Worm (Caenorhabditis elegans) whole organism, young adult: ENCODE results near the gene lgc-39.

Experiments used
- B0019.2 ChIP-seq: fragments of 200-800 bp; sonication (Bioruptor generic); conservative IDR thresholded peaks from 2 replicates; pipeline ENCODE4 v1.3.6; 2022; ENCODE audit warnings: missing genetic modification reagents, missing genetic modification characterization, missing compliant biosample characterization
- B0035.1 ChIP-seq: sonication (generic microtip); optimal IDR thresholded peaks from 2 replicates; lab custom pipeline; 2016; ENCODE audit warnings: missing genetic modification characterization, mild to moderate bottlenecking, missing compliant biosample characterization, missing genotype, missing genetic modification reagents
- B0261.1 ChIP-seq: sonication (generic microtip); optimal IDR thresholded peaks from 2 replicates; lab custom pipeline; 2016; ENCODE audit warnings: mild to moderate bottlenecking, missing genetic modification characterization, moderate library complexity, missing compliant biosample characterization
- B0336.3 ChIP-seq: fragments of 200-800 bp; sonication (Bioruptor generic); IDR thresholded peaks from 2 replicates; pipeline ENCODE4 v1.3.6; 2022; ENCODE audit warnings: missing genetic modification characterization, missing compliant biosample characterization
- C06A6.2 ChIP-seq: fragments of 200-800 bp; sonication (Bioruptor generic); conservative IDR thresholded peaks from 2 replicates; pipeline ENCODE4 v1.3.6; 2022; ENCODE audit warnings: missing genetic modification characterization, missing compliant biosample characterization
- D2030.7 ChIP-seq: fragments of 200-800 bp; sonication (Bioruptor generic); IDR thresholded peaks from 2 replicates; pipeline ENCODE4 v1.3.6; 2022; ENCODE audit warnings: missing genetic modification reagents, missing genetic modification characterization, missing compliant biosample characterization
- F10E7.11 ChIP-seq: sonication (generic microtip); optimal IDR thresholded peaks from 2 replicates; lab custom pipeline; 2017; ENCODE audit warnings: mild to moderate bottlenecking, missing genetic modification characterization, moderate library complexity, missing compliant biosample characterization
- F22D6.2 ChIP-seq: sonication (generic microtip); optimal IDR thresholded peaks from 2 replicates; lab custom pipeline; 2016; ENCODE audit warnings: mild to moderate bottlenecking, missing genetic modification characterization, missing compliant biosample characterization
- F37B4.10 ChIP-seq: fragments of 200-800 bp; sonication (Bioruptor generic); IDR thresholded peaks from 2 replicates; pipeline ENCODE4 v1.3.6; 2022; ENCODE audit warnings: missing genetic modification characterization, missing compliant biosample characterization
- F39B2.1 ChIP-seq: fragments of 200-800 bp; sonication (Bioruptor generic); IDR thresholded peaks from 2 replicates; pipeline ENCODE4 v1.3.6; 2022; ENCODE audit warnings: missing genetic modification reagents, missing genetic modification characterization, missing compliant biosample characterization
- F57C9.4 ChIP-seq: sonication (generic microtip); optimal IDR thresholded peaks from 2 replicates; lab custom pipeline; 2017; ENCODE audit warnings: mild to moderate bottlenecking, missing genetic modification characterization, missing compliant biosample characterization
- T26A5.8 ChIP-seq: sonication (generic microtip); optimal IDR thresholded peaks from 2 replicates; lab custom pipeline; 2016; ENCODE audit warnings: missing genetic modification characterization, missing compliant biosample characterization
- Y53G8AR.9 ChIP-seq: fragments of 200-800 bp; sonication (Bioruptor generic); conservative IDR thresholded peaks from 2 replicates; pipeline ENCODE4 v1.3.6; 2022; ENCODE audit warnings: missing genetic modification reagents, missing genetic modification characterization, missing compliant biosample characterization
- Y79H2A.3 ChIP-seq: fragments of 200-800 bp; sonication (Bioruptor generic); conservative IDR thresholded peaks from 2 replicates; pipeline ENCODE4 v1.3.6; 2022; ENCODE audit warnings: missing genetic modification reagents, missing genetic modification characterization, missing compliant biosample characterization
- aptf-3 ChIP-seq: fragments of 200-800 bp; sonication (Bioruptor generic); IDR thresholded peaks from 2 replicates; pipeline ENCODE4 v1.3.6; 2022; ENCODE audit warnings: missing genetic modification characterization, missing compliant biosample characterization
- atf-7 ChIP-seq: sonication (generic microtip); optimal IDR thresholded peaks from 2 replicates; lab custom pipeline; 2017; ENCODE audit warnings: mild to moderate bottlenecking, missing genetic modification characterization, missing compliant biosample characterization
- bed-1 ChIP-seq: fragments of 200-800 bp; sonication (Bioruptor generic); IDR thresholded peaks from 2 replicates; pipeline ENCODE4 v1.3.6; 2022; ENCODE audit warnings: missing genetic modification reagents, missing genetic modification characterization, missing compliant biosample characterization
- bed-2 ChIP-seq: fragments of 200-800 bp; sonication (Bioruptor generic); IDR thresholded peaks from 2 replicates; pipeline ENCODE4 v1.3.6; 2022; ENCODE audit warnings: missing genetic modification reagents, missing genetic modification characterization, missing compliant biosample characterization
- cebp-2 ChIP-seq: fragments of 200-800 bp; sonication (Bioruptor generic); IDR thresholded peaks from 2 replicates; pipeline ENCODE4 v1.3.6; 2022; ENCODE audit warnings: missing genetic modification characterization, missing compliant biosample characterization
- die-1 ChIP-seq: sonication (generic microtip); optimal IDR thresholded peaks from 2 replicates; lab custom pipeline; 2016; ENCODE audit warnings: missing genotype, mild to moderate bottlenecking, missing genetic modification characterization, missing compliant biosample characterization
- efl-1 ChIP-seq: fragments of 150-350 bp; optimal IDR thresholded peaks from 2 replicates; lab custom pipeline; 2014; ENCODE audit warnings: missing biosample characterization, missing genetic modification reagents, missing genetic modification characterization
- egl-44 ChIP-seq: fragments of 200-800 bp; sonication (Bioruptor generic); IDR thresholded peaks from 2 replicates; pipeline ENCODE4 v1.3.6; 2022; ENCODE audit warnings: missing genetic modification reagents, missing genetic modification characterization, missing compliant biosample characterization
- ets-4 ChIP-seq: fragments of 200-800 bp; sonication (Bioruptor generic); optimal IDR thresholded peaks from 2 replicates; lab custom pipeline; 2018; ENCODE audit warnings: mild to moderate bottlenecking, missing genetic modification characterization, missing compliant biosample characterization
- him-1 ChIP-seq: sonication (generic microtip); optimal IDR thresholded peaks from 2 replicates; lab custom pipeline; 2016; ENCODE audit warnings: missing genotype, missing genetic modification reagents, missing genetic modification characterization, missing compliant biosample characterization
- hmg-1.2 ChIP-seq: fragments of 200-800 bp; sonication (Bioruptor generic); IDR thresholded peaks from 2 replicates; pipeline ENCODE4 v1.3.6; 2022; ENCODE audit warnings: missing genetic modification reagents, missing genetic modification characterization, missing compliant biosample characterization
- hrde-1 ChIP-seq: sonication (generic microtip); optimal IDR thresholded peaks from 2 replicates; lab custom pipeline; 2016; ENCODE audit warnings: missing genetic modification characterization, mild to moderate bottlenecking, missing compliant biosample characterization, moderate library complexity, missing genotype, missing genetic modification reagents, borderline replicate concordance
- let-607 ChIP-seq, 2 experiments: fragments of 200-800 bp in 1 of 2; sonication (Bioruptor generic) in 1 of 2; sonication (generic microtip) in 1 of 2; optimal IDR thresholded peaks; 2 replicates each; lab custom pipeline; 2016 to 2018; ENCODE audit warnings: mild to moderate bottlenecking in 2 of 2, missing compliant biosample characterization in 2 of 2, missing genetic modification characterization in 2 of 2, moderate library complexity in 2 of 2, missing genotype in 1 of 2
- lin-26 ChIP-seq: fragments of 200-800 bp; sonication (Bioruptor generic); IDR thresholded peaks from 2 replicates; pipeline ENCODE4 v1.3.6; 2022; ENCODE audit warnings: missing genetic modification reagents, missing genetic modification characterization, missing compliant biosample characterization
- lin-40 ChIP-seq: sonication (generic microtip); optimal IDR thresholded peaks from 2 replicates; lab custom pipeline; 2016; ENCODE audit warnings: missing genetic modification characterization, mild to moderate bottlenecking, missing compliant biosample characterization, missing genotype, missing genetic modification reagents
- lin-54 ChIP-seq: fragments of 200-800 bp; sonication (Bioruptor generic); optimal IDR thresholded peaks from 2 replicates; lab custom pipeline; 2018; ENCODE audit warnings: mild to moderate bottlenecking, missing genetic modification characterization, missing compliant biosample characterization
- lir-1 ChIP-seq: fragments of 200-800 bp; sonication (Bioruptor generic); conservative IDR thresholded peaks from 2 replicates; pipeline ENCODE4 v1.3.6; 2022; ENCODE audit warnings: missing genetic modification reagents, missing genetic modification characterization, missing compliant biosample characterization
- lsl-1 ChIP-seq: fragments of 200-800 bp; sonication (Bioruptor generic); optimal IDR thresholded peaks from 2 replicates; lab custom pipeline; 2018; ENCODE audit warnings: mild to moderate bottlenecking, missing genetic modification characterization, moderate library complexity, missing compliant biosample characterization
- madf-6 ChIP-seq: fragments of 200-800 bp; sonication (Bioruptor generic); IDR thresholded peaks from 2 replicates; pipeline ENCODE4 v1.3.6; 2022; ENCODE audit warnings: missing genetic modification reagents, missing genetic modification characterization, missing compliant biosample characterization
- madf-8 ChIP-seq: fragments of 200-800 bp; sonication (Bioruptor generic); conservative IDR thresholded peaks from 2 replicates; pipeline ENCODE4 v1.3.6; 2022; ENCODE audit warnings: missing genetic modification reagents, missing genetic modification characterization, missing compliant biosample characterization
- mcd-1 ChIP-seq: fragments of 200-800 bp; sonication (Bioruptor generic); IDR thresholded peaks from 2 replicates; pipeline ENCODE4 v1.3.6; 2022; ENCODE audit warnings: missing genetic modification reagents, missing genetic modification characterization, missing compliant biosample characterization
- nhr-27 ChIP-seq: fragments of 200-800 bp; sonication (Bioruptor generic); optimal IDR thresholded peaks from 2 replicates; lab custom pipeline; 2018; ENCODE audit warnings: mild to moderate bottlenecking, missing genetic modification characterization, moderate library complexity, missing compliant biosample characterization
- pbrm-1 ChIP-seq: fragments of 200-800 bp; sonication (Bioruptor generic); IDR thresholded peaks from 2 replicates; pipeline ENCODE4 v1.3.6; 2022; ENCODE audit warnings: missing genetic modification reagents, missing genetic modification characterization, missing compliant biosample characterization
- pha-4 ChIP-seq: fragments of 150-350 bp; sonication (generic microtip); optimal IDR thresholded peaks from 2 replicates; lab custom pipeline; 2014; ENCODE audit warnings: missing biosample characterization, missing genetic modification reagents, missing genetic modification characterization
- snpc-1.1 ChIP-seq: sonication (generic microtip); optimal IDR thresholded peaks from 2 replicates; lab custom pipeline; 2017; ENCODE audit warnings: missing genetic modification characterization, mild to moderate bottlenecking, missing compliant biosample characterization, antibody characterized with exemption, moderate library complexity, missing genotype, missing genetic modification reagents; ENCODE audit not compliant: insufficient read depth
- snpc-3.4 ChIP-seq: sonication (generic microtip); optimal IDR thresholded peaks from 2 replicates; lab custom pipeline; 2017; ENCODE audit warnings: missing genetic modification characterization, mild to moderate bottlenecking, missing compliant biosample characterization, antibody characterized with exemption, moderate library complexity, missing genotype, missing genetic modification reagents
- snpc-4 ChIP-seq, 5 experiments: fragments of 150-350 bp in 1 of 5; sonication (generic microtip) in 4 of 5; optimal IDR thresholded peaks; 2 replicates each; lab custom pipeline; 2014 to 2018; ENCODE audit warnings: missing genetic modification characterization in 5 of 5, missing biosample characterization in 3 of 5, antibody characterized with exemption in 2 of 5, mild to moderate bottlenecking in 2 of 5, missing compliant biosample characterization in 2 of 5, missing genotype in 2 of 5, moderate library complexity in 2 of 5, missing genetic modification reagents in 1 of 5
- tbx-9 ChIP-seq: sonication (generic microtip); optimal IDR thresholded peaks from 2 replicates; lab custom pipeline; 2016; ENCODE audit warnings: borderline replicate concordance, missing genetic modification characterization, inconsistent platforms, missing compliant biosample characterization
- unc-130 ChIP-seq: sonication (generic microtip); optimal IDR thresholded peaks from 2 replicates; lab custom pipeline; 2016; ENCODE audit warnings: missing genetic modification reagents, missing genetic modification characterization, missing compliant biosample characterization
- ztf-18 ChIP-seq: sonication (generic microtip); optimal IDR thresholded peaks from 2 replicates; lab custom pipeline; 2016; ENCODE audit warnings: missing genotype, mild to moderate bottlenecking, missing genetic modification characterization, missing compliant biosample characterization
- ztf-22 ChIP-seq: fragments of 200-800 bp; sonication (Bioruptor generic); optimal IDR thresholded peaks from 2 replicates; lab custom pipeline; 2018; ENCODE audit warnings: mild to moderate bottlenecking, missing genetic modification characterization, moderate library complexity, missing compliant biosample characterization
- ztf-25 ChIP-seq: fragments of 200-800 bp; sonication (Bioruptor generic); IDR thresholded peaks from 2 replicates; pipeline ENCODE4 v1.3.6; 2022; ENCODE audit warnings: missing genetic modification reagents, missing genetic modification characterization, missing compliant biosample characterization
- ztf-26 ChIP-seq: sonication (generic microtip); optimal IDR thresholded peaks from 2 replicates; lab custom pipeline; 2017; ENCODE audit warnings: missing genetic modification characterization, missing compliant biosample characterization
- ztf-3 ChIP-seq: fragments of 200-800 bp; sonication (Bioruptor generic); optimal IDR thresholded peaks from 2 replicates; lab custom pipeline; 2018; ENCODE audit warnings: mild to moderate bottlenecking, missing genetic modification characterization, missing compliant biosample characterization

The lgc-39 gene

DNA sequence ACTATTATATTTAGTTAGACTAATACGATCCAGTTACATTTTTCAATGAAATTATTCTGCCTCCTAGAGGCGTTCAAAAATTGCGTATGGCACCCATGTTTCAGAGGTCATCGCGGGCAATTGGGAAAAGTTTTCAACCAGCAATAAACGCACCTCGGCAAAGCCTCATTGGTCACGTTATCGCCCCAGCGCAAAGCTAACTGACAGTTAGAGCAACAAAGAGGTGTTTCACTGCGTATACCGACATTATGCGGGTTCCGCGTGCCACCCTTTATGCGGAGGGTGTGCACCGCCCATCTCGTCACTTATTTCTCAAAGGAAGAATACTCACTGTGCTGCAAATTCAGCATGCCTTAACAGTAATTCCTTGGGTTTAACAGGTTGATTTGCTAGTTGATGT lies 32.6 kb upstream of the lgc-39 start (continued):
- TF ChIP-seq cebp-2 (GFP tag; lab: Robert Waterston, UW) (0 out of 2 replicates have a peak, but pooled peaks have one; percentile 27), atf-7 (tag; lab: Kevin White, UChicago) (peak; percentile 25), ztf-3 (no peak), ztf-18 (no peak), Y79H2A.3 (GFP tag; lab: Robert Waterston, UW) (no peak), lir-1 (GFP tag; lab: Robert Waterston, UW) (no peak; the same call in 1 of the 2 replicates), pbrm-1 (GFP tag; lab: Robert Waterston, UW) (peak; percentile 92), ets-4 (no peak), F57C9.4 (tag; lab: Kevin White, UChicago) (no peak), B0261.1 (tag; lab: Kevin White, UChicago) (no peak), F10E7.11 (tag; lab: Kevin White, UChicago) (no peak), ztf-22 (GFP tag; lab: Kevin White, UChicago) (no peak), madf-8 (GFP tag; lab: Robert Waterston, UW) (peak; percentile 52), D2030.7 (GFP tag; lab: Robert Waterston, UW) (peak; percentile 93), B0336.3 (GFP tag; lab: Robert Waterston, UW) (no peak), snpc-1.1 (peak; percentile 95), him-1 (tag; lab: Kevin White, UChicago) (peak; percentile 95), efl-1 (no peak), egl-44 (no peak), hrde-1 (tag; lab: Kevin White, UChicago) (peak; percentile 9), F22D6.2 (tag; lab: Kevin White, UChicago) (no peak), lin-40 (no peak), lsl-1 (GFP tag; lab: Kevin White, UChicago) (peak; percentile 68), die-1 (tag; lab: Kevin White, UChicago) (no peak), Y53G8AR.9 (GFP tag; lab: Robert Waterston, UW) (no peak; the same call in 1 of the 2 replicates), F39B2.1 (GFP tag; lab: Robert Waterston, UW) (no peak), ztf-25 (GFP tag; lab: Robert Waterston, UW) (no peak), pha-4 (no peak), mcd-1 (no peak), snpc-4 (GFP tag; optimal IDR thresholded peaks at IDR 0.05; lab: Kevin White, UChicago) (peak; percentile 91), snpc-4 (tag; optimal IDR thresholded peaks at IDR 0.05; lab: Kevin White, UChicago) (peak; percentile 88 to 98 (median 96)), tbx-9 (tag; lab: Kevin White, UChicago) (no peak), bed-1 (no peak), nhr-27 (tag; lab: Kevin White, UChicago) (no peak), hmg-1.2 (no peak; the same call in 1 of the 2 replicates), C06A6.2 (GFP tag; lab: Robert Waterston, UW) (no peak), let-607 (tag; optimal IDR thresholded peaks at IDR 0.05; lab: Kevin White, UChicago) (no peak), unc-130 (GFP tag; lab: Kevin White, UChicago) (peak; percentile 5), B0035.1 (tag; lab: Kevin White, UChicago) (no peak), lin-26 (peak; percentile 75), madf-6 (GFP tag; lab: Robert Waterston, UW) (peak; percentile 85), snpc-3.4 (tag; lab: Kevin White, UChicago) (peak; percentile 76), B0019.2 (GFP tag; lab: Robert Waterston, UW) (0 out of 2 replicates have a peak, but pooled peaks have one; percentile 50), F37B4.10 (GFP tag; lab: Robert Waterston, UW) (no peak), ztf-26 (tag; lab: Kevin White, UChicago) (no peak), lin-54 (GFP tag; lab: Kevin White, UChicago) (no peak), T26A5.8 (no peak), bed-2 (GFP tag; lab: Robert Waterston, UW) (no peak), aptf-3 (GFP tag; lab: Robert Waterston, UW) (no peak)
